Fruit fly (Drosophila melanogaster) whole organism, embryonic: ENCODE data around the gene Trax.

ENCODE experiments used
- Awh ChIP-seq: fragments of 200-800 bp; sonication (Bioruptor generic); IDR thresholded peaks from 2 replicates; pipeline ENCODE4, ENCODE4 v1.3.6; 2022; ENCODE audit warnings: missing biosample characterization, missing genetic modification characterization
- BEAF-32 ChIP-seq: fragments of 200-800 bp; sonication (Bioruptor generic); optimal IDR thresholded peaks from 3 replicates; lab custom pipeline; 2017; ENCODE audit warnings: missing biosample characterization, missing genetic modification characterization, mild to moderate bottlenecking, moderate library complexity, missing genetic modification reagents
- CG10267 ChIP-seq: fragments of 200-800 bp; sonication (Bioruptor generic); optimal IDR thresholded peaks from 2 replicates; lab custom pipeline; 2018; ENCODE audit warnings: missing biosample characterization, mild to moderate bottlenecking, missing genetic modification characterization, moderate library complexity
- CG11093 ChIP-seq: fragments of 200-800 bp; sonication (Bioruptor generic); IDR thresholded peaks from 3 replicates; pipeline ENCODE4 v1.3.6; 2022; ENCODE audit warnings: missing biosample characterization, missing genetic modification characterization
- CG13296 ChIP-seq: fragments of 200-800 bp; sonication (Bioruptor generic); optimal IDR thresholded peaks from 3 replicates; lab custom pipeline; 2018; ENCODE audit warnings: missing biosample characterization, mild to moderate bottlenecking, missing genetic modification characterization
- CG14860 ChIP-seq: fragments of 200-800 bp; sonication (Bioruptor generic); IDR thresholded peaks from 3 replicates; pipeline ENCODE4 v1.3.6; 2022; ENCODE audit warnings: missing biosample characterization, missing genetic modification characterization; ENCODE audit not compliant: partially characterized antibody
- CG14965 ChIP-seq: fragments of 200-800 bp; sonication (Bioruptor generic); optimal IDR thresholded peaks from 2 replicates; lab custom pipeline; 2016; ENCODE audit warnings: missing biosample characterization, missing genetic modification characterization, borderline replicate concordance
- CG1603 ChIP-seq: fragments of 200-800 bp; sonication (Bioruptor generic); optimal IDR thresholded peaks from 2 replicates; lab custom pipeline; 2019; ENCODE audit warnings: missing biosample characterization, mild to moderate bottlenecking, missing genetic modification characterization, moderate library complexity
- CG17359 ChIP-seq: fragments of 200-800 bp; sonication (Bioruptor generic); optimal IDR thresholded peaks from 3 replicates; lab custom pipeline; 2018; ENCODE audit warnings: missing biosample characterization, mild to moderate bottlenecking, missing genetic modification characterization, moderate library complexity
- CG18619 ChIP-seq: fragments of 200-800 bp; sonication (Bioruptor generic); optimal IDR thresholded peaks from 3 replicates; lab custom pipeline; 2017; ENCODE audit warnings: missing biosample characterization, mild to moderate bottlenecking, missing genetic modification characterization
- CG2120 ChIP-seq: fragments of 200-800 bp; sonication (Bioruptor generic); optimal IDR thresholded peaks from 3 replicates; lab custom pipeline; 2016; ENCODE audit warnings: missing biosample characterization, missing genetic modification characterization
- CG33213 ChIP-seq: fragments of 200-800 bp; sonication (Bioruptor generic); optimal IDR thresholded peaks from 3 replicates; lab custom pipeline; 2016; ENCODE audit warnings: missing biosample characterization, missing genetic modification characterization
- CG34224 ChIP-seq: fragments of 200-800 bp; sonication (Bioruptor generic); IDR thresholded peaks from 3 replicates; pipeline ENCODE4 v1.3.6; 2022; ENCODE audit warnings: missing biosample characterization, missing genetic modification characterization; ENCODE audit not compliant: partially characterized antibody
- CG34376 ChIP-seq: fragments of 200-800 bp; sonication (Bioruptor generic); optimal IDR thresholded peaks from 2 replicates; lab custom pipeline; 2018; ENCODE audit warnings: missing biosample characterization, mild to moderate bottlenecking, missing genetic modification characterization
- CG43689 ChIP-seq: fragments of 200-800 bp; sonication (Bioruptor generic); IDR thresholded peaks from 2 replicates; pipeline ENCODE4 v1.3.6; 2022; ENCODE audit warnings: missing biosample characterization, missing genetic modification characterization
- CG4617 ChIP-seq: fragments of 200-800 bp; sonication (Bioruptor generic); optimal IDR thresholded peaks from 3 replicates; lab custom pipeline; 2016; ENCODE audit warnings: missing biosample characterization, missing genetic modification characterization, borderline replicate concordance
- CG5180 ChIP-seq: fragments of 200-800 bp; sonication (Bioruptor generic); optimal IDR thresholded peaks from 3 replicates; lab custom pipeline; 2017; ENCODE audit warnings: missing biosample characterization, missing genetic modification characterization, mild to moderate bottlenecking, moderate library complexity, missing genetic modification reagents
- CG9727 ChIP-seq: fragments of 200-800 bp; sonication (Bioruptor generic); optimal IDR thresholded peaks from 3 replicates; lab custom pipeline; 2017; ENCODE audit warnings: missing biosample characterization, mild to moderate bottlenecking, missing genetic modification characterization
- CG9797 ChIP-seq: fragments of 200-800 bp; sonication (Bioruptor generic); optimal IDR thresholded peaks from 3 replicates; lab custom pipeline; 2018; ENCODE audit warnings: missing biosample characterization, mild to moderate bottlenecking, missing genetic modification characterization
- D19A ChIP-seq: fragments of 200-800 bp; optimal IDR thresholded peaks from 3 replicates; lab custom pipeline; 2019; ENCODE audit warnings: missing biosample characterization, mild to moderate bottlenecking, missing genetic modification characterization, moderate library complexity
- Dbx ChIP-seq: fragments of 200-800 bp; sonication (Bioruptor generic); IDR thresholded peaks from 3 replicates; pipeline ENCODE4 v1.3.6; 2022; ENCODE audit warnings: missing biosample characterization, missing genetic modification characterization
- H2.0 ChIP-seq: fragments of 200-800 bp; sonication (Bioruptor generic); IDR thresholded peaks from 2 replicates; pipeline ENCODE4 v1.3.6; 2022; ENCODE audit warnings: missing biosample characterization, missing genetic modification characterization
- HLH4C ChIP-seq: fragments of 200-800 bp; sonication (Bioruptor generic); IDR thresholded peaks from 3 replicates; pipeline ENCODE4 v1.3.6; 2022; ENCODE audit warnings: missing biosample characterization, missing genetic modification characterization; ENCODE audit not compliant: partially characterized antibody
- Hsf ChIP-seq: fragments of 200-800 bp; sonication (Bioruptor generic); optimal IDR thresholded peaks from 3 replicates; lab custom pipeline; 2016; ENCODE audit warnings: missing biosample characterization, missing genetic modification characterization
- MESR4 ChIP-seq: fragments of 200-800 bp; sonication (Bioruptor generic); optimal IDR thresholded peaks from 2 replicates; lab custom pipeline; 2018; ENCODE audit warnings: missing biosample characterization, mild to moderate bottlenecking, missing genetic modification characterization, moderate library complexity
- Meics ChIP-seq: fragments of 200-800 bp; sonication (Bioruptor generic); optimal IDR thresholded peaks from 2 replicates; lab custom pipeline; 2017; ENCODE audit warnings: missing biosample characterization, mild to moderate bottlenecking, missing genetic modification characterization
- Six4 ChIP-seq: fragments of 200-800 bp; sonication (Bioruptor generic); optimal IDR thresholded peaks from 2 replicates; lab custom pipeline; 2016; ENCODE audit warnings: missing biosample characterization, missing genetic modification characterization
- Sry-β ChIP-seq: fragments of 200-800 bp; sonication (Bioruptor generic); optimal IDR thresholded peaks from 2 replicates; lab custom pipeline; 2018; ENCODE audit warnings: missing biosample characterization, mild to moderate bottlenecking, missing genetic modification characterization, moderate library complexity
- Trl ChIP-seq, 3 experiments: fragments of >200 bp in 2 of 3; fragments of 200-800 bp in 1 of 3; sonication (Bioruptor generic) in 1 of 3; optimal IDR thresholded peaks; 2 replicates in 1 of 3; 3 replicates in 2 of 3; lab custom pipeline; 2016 to 2017; ENCODE audit warnings: missing biosample characterization in 1 of 3, missing genetic modification characterization in 1 of 3
- cas ChIP-seq: fragments of 200-800 bp; sonication (Bioruptor generic); IDR thresholded peaks from 2 replicates; pipeline ENCODE4 v1.3.6; 2022; ENCODE audit warnings: missing biosample characterization, missing genetic modification characterization
- cg ChIP-seq: fragments of 200-800 bp; sonication (Bioruptor generic); optimal IDR thresholded peaks from 3 replicates; lab custom pipeline; 2019; ENCODE audit warnings: missing biosample characterization, mild to moderate bottlenecking, missing genetic modification characterization, moderate library complexity
- chinmo ChIP-seq: fragments of 200-800 bp; sonication (Bioruptor generic); IDR thresholded peaks from 4 replicates; pipeline ENCODE4 v1.3.6; 2022; ENCODE audit warnings: missing biosample characterization, missing genetic modification characterization; ENCODE audit not compliant: partially characterized antibody
- ftz-f1 ChIP-seq: fragments of 200-800 bp; sonication (Bioruptor generic); optimal IDR thresholded peaks from 2 replicates; lab custom pipeline; 2016; ENCODE audit warnings: missing biosample characterization, missing genetic modification characterization
- hb ChIP-seq: fragments of 200-800 bp; sonication (Bioruptor generic); IDR thresholded peaks from 3 replicates; pipeline ENCODE4 v1.3.6; 2022; ENCODE audit warnings: missing biosample characterization, missing genetic modification characterization; ENCODE audit not compliant: partially characterized antibody
- hbn ChIP-seq: fragments of 200-800 bp; sonication (Bioruptor generic); IDR thresholded peaks from 2 replicates; pipeline ENCODE4 v1.3.6; 2022; ENCODE audit warnings: missing biosample characterization, missing genetic modification characterization; ENCODE audit not compliant: partially characterized antibody
- her ChIP-seq: fragments of 200-800 bp; sonication (Bioruptor generic); optimal IDR thresholded peaks from 2 replicates; lab custom pipeline; 2016; ENCODE audit warnings: missing biosample characterization, missing genetic modification characterization
- ind ChIP-seq: fragments of 200-800 bp; sonication (Bioruptor generic); optimal IDR thresholded peaks from 3 replicates; lab custom pipeline; 2016; ENCODE audit warnings: missing biosample characterization, missing genetic modification characterization
- insv ChIP-seq, 2 experiments: fragments of 200-800 bp; sonication (Bioruptor generic); optimal IDR thresholded peaks; 3 replicates each; lab custom pipeline; 2016 to 2018; ENCODE audit warnings: missing biosample characterization in 2 of 2, missing genetic modification characterization in 2 of 2
- lab ChIP-seq: fragments of 200-800 bp; sonication (Bioruptor generic); optimal IDR thresholded peaks from 3 replicates; lab custom pipeline; 2017; ENCODE audit warnings: missing biosample characterization, missing genetic modification characterization, mild to moderate bottlenecking, moderate library complexity, missing genetic modification reagents
- nerfin-2 ChIP-seq: fragments of 200-800 bp; sonication (Bioruptor generic); IDR thresholded peaks from 2 replicates; pipeline ENCODE4 v1.3.6; 2022; ENCODE audit warnings: missing biosample characterization, missing genetic modification characterization; ENCODE audit not compliant: partially characterized antibody
- phol ChIP-seq: fragments of 200-800 bp; sonication (Bioruptor generic); optimal IDR thresholded peaks from 3 replicates; lab custom pipeline; 2018; ENCODE audit warnings: missing biosample characterization, mild to moderate bottlenecking, missing genetic modification characterization, moderate library complexity
- pum ChIP-seq: fragments of 200-800 bp; sonication (Bioruptor generic); optimal IDR thresholded peaks from 2 replicates; lab custom pipeline; 2016; ENCODE audit warnings: missing biosample characterization, missing genetic modification characterization
- pzg ChIP-seq: fragments of 200-800 bp; sonication (Bioruptor generic); optimal IDR thresholded peaks from 3 replicates; lab custom pipeline; 2018; ENCODE audit warnings: missing biosample characterization, mild to moderate bottlenecking, missing genetic modification characterization, moderate library complexity
- scrt ChIP-seq: fragments of 200-800 bp; sonication (Bioruptor generic); optimal IDR thresholded peaks from 2 replicates; lab custom pipeline; 2018; ENCODE audit warnings: missing biosample characterization, mild to moderate bottlenecking, missing genetic modification characterization, moderate library complexity
- slbo ChIP-seq: fragments of 200-800 bp; sonication (Bioruptor generic); IDR thresholded peaks from 2 replicates; pipeline ENCODE4 v1.3.6; 2022; ENCODE audit warnings: missing biosample characterization, missing genetic modification characterization
- ssp ChIP-seq: fragments of 200-800 bp; sonication (Bioruptor generic); IDR thresholded peaks from 2 replicates; pipeline ENCODE4 v1.3.6; 2022; ENCODE audit warnings: missing biosample characterization, missing genetic modification characterization
- tll ChIP-seq, 2 experiments: fragments of 200-800 bp in 1 of 2; fragments of >200 bp in 1 of 2; sonication (Bioruptor generic) in 1 of 2; optimal IDR thresholded peaks; 2 replicates each; lab custom pipeline; 2017 to 2019; ENCODE audit warnings: missing biosample characterization in 2 of 2, missing genetic modification characterization in 2 of 2, mild to moderate bottlenecking in 1 of 2, moderate library complexity in 1 of 2
- tna ChIP-seq: fragments of 200-800 bp; sonication (Bioruptor generic); IDR thresholded peaks from 2 replicates; pipeline ENCODE4 v1.3.6; 2022; ENCODE audit warnings: missing biosample characterization, missing genetic modification characterization; ENCODE audit not compliant: partially characterized antibody
- vvl ChIP-seq: fragments of 200-800 bp; sonication (Bioruptor generic); IDR thresholded peaks from 2 replicates; pipeline ENCODE4 v1.3.6; 2022; ENCODE audit warnings: missing biosample characterization, missing genetic modification characterization

Trax gene

dm6 chr3R:15361490-15361889 is at the start of gene Trax, which contains the start of gene Cog2:
TSS of gene Trax (plus strand) at chr3R:15361692.
TSS of gene Cog2 (minus strand) at chr3R:15361657.
- TF ChIP-seq CG2120 = no peak
- TF ChIP-seq CG9727 (GFP tag; lab: Kevin White, UChicago) = no peak
- TF ChIP-seq Meics (GFP tag; lab: Kevin White, UChicago) = no peak
- no peak for TF ChIP-seq tll (GFP tag; optimal IDR thresholded peaks at IDR 0.05; lab: Kevin White, UChicago)
- no peak for TF ChIP-seq lab (GFP tag; lab: Kevin White, UChicago)
- TF ChIP-seq CG9797 (GFP tag; lab: Kevin White, UChicago) = peak; percentile 5
- TF ChIP-seq Awh = no peak
- TF ChIP-seq Six4 = no peak
- TF ChIP-seq CG34376 (GFP tag; lab: Kevin White, UChicago) = no peak
- TF ChIP-seq Dbx (GFP tag; lab: Robert Waterston, UW) = no peak
- peak; percentile 49 for TF ChIP-seq CG4617 (GFP tag; lab: Kevin White, UChicago)
- no peak for TF ChIP-seq ind (GFP tag; lab: Kevin White, UChicago)
- TF ChIP-seq CG13296 (GFP tag; lab: Kevin White, UChicago) = no peak
- TF ChIP-seq pum = no peak
- no peak for TF ChIP-seq CG33213 (GFP tag; lab: Kevin White, UChicago)
- TF ChIP-seq Trl (optimal IDR thresholded peaks at IDR 0.05; lab: Kevin White, UChicago) = no peak
- no peak for TF ChIP-seq Trl (GFP tag; optimal IDR thresholded peaks at IDR 0.05; lab: Kevin White, UChicago)
- peak; percentile 53; the same call in 1 of the 2 replicates for TF ChIP-seq nerfin-2 (GFP tag; lab: Robert Waterston, UW)
- TF ChIP-seq CG1603 (tag; lab: Kevin White, UChicago) = peak; percentile 7
- TF ChIP-seq cg (GFP tag; lab: Kevin White, UChicago) = no peak
- TF ChIP-seq CG43689 (GFP tag; lab: Robert Waterston, UW) = no peak
- TF ChIP-seq hbn (GFP tag; lab: Robert Waterston, UW) = peak; percentile 83
- no peak for TF ChIP-seq vvl
- no peak for TF ChIP-seq ssp (GFP tag; lab: Robert Waterston, UW)
- no peak for TF ChIP-seq D19A (tag; lab: Kevin White, UChicago)
- no peak for TF ChIP-seq cas
- no peak for TF ChIP-seq CG11093 (GFP tag; lab: Robert Waterston, UW)
- peak; percentile 81; the same call in 3 of the 4 replicates for TF ChIP-seq chinmo (GFP tag; lab: Robert Waterston, UW)
- TF ChIP-seq CG10267 = peak; percentile 60
- TF ChIP-seq BEAF-32 (GFP tag; lab: Kevin White, UChicago) = peak; percentile 73
- TF ChIP-seq Sry-β (GFP tag; lab: Kevin White, UChicago) = no peak
- no peak for TF ChIP-seq her
- peak; percentile 72 for TF ChIP-seq CG14860
- no peak for TF ChIP-seq insv (GFP tag; optimal IDR thresholded peaks at IDR 0.05; lab: Kevin White, UChicago)
- TF ChIP-seq tna (GFP tag; lab: Robert Waterston, UW) = peak; percentile 78
- peak; percentile 54 for TF ChIP-seq MESR4
- TF ChIP-seq pzg (GFP tag; lab: Kevin White, UChicago) = peak; percentile 36
- peak; percentile 6 for TF ChIP-seq phol (tag; lab: Kevin White, UChicago)
- TF ChIP-seq HLH4C (GFP tag; lab: Robert Waterston, UW) = peak; percentile 86
- TF ChIP-seq H2.0 (GFP tag; lab: Robert Waterston, UW) = no peak
- TF ChIP-seq CG5180 (GFP tag; lab: Kevin White, UChicago) = no peak
- peak; percentile 75 for TF ChIP-seq hb
- TF ChIP-seq scrt = no peak
- TF ChIP-seq Hsf (GFP tag; lab: Kevin White, UChicago) = no peak
- no peak for TF ChIP-seq CG14965 (GFP tag; lab: Kevin White, UChicago)
- peak; percentile 37 for TF ChIP-seq ftz-f1
- no peak for TF ChIP-seq slbo (GFP tag; lab: Robert Waterston, UW)
- no peak for TF ChIP-seq CG17359 (tag; lab: Kevin White, UChicago)
- TF ChIP-seq CG18619 (GFP tag; lab: Kevin White, UChicago) = no peak
- peak; percentile 94 for TF ChIP-seq CG34224 (GFP tag; lab: Robert Waterston, UW)
